Worm (Caenorhabditis elegans) whole organism, L2 larva: ENCODE data around the gene T07G12.2.

Source experiments
- C34F6.9 ChIP-seq: fragments of 150-350 bp; optimal IDR thresholded peaks from 2 replicates; lab custom pipeline; 2014; ENCODE audit warnings: missing biosample characterization, missing genetic modification characterization
- F13H6.1 ChIP-seq: sonication (generic microtip); optimal IDR thresholded peaks from 2 replicates; lab custom pipeline; 2016; ENCODE audit warnings: missing genetic modification characterization, missing compliant biosample characterization
- R02D3.7 ChIP-seq: fragments of 150-350 bp; optimal IDR thresholded peaks from 2 replicates; lab custom pipeline; 2014; ENCODE audit warnings: missing biosample characterization, missing genetic modification characterization
- alr-1 ChIP-seq: fragments of 150-350 bp; optimal IDR thresholded peaks from 2 replicates; lab custom pipeline; 2014; ENCODE audit warnings: missing biosample characterization, missing genetic modification characterization
- ama-1 ChIP-seq: fragments of 150-350 bp; optimal IDR thresholded peaks from 2 replicates; lab custom pipeline; 2018; ENCODE audit warnings: inconsistent platforms
- ceh-16 ChIP-seq: fragments of 150-350 bp; optimal IDR thresholded peaks from 2 replicates; lab custom pipeline; 2014; ENCODE audit warnings: missing biosample characterization, missing genetic modification characterization
- ceh-82 ChIP-seq: fragments of 150-350 bp; optimal IDR thresholded peaks from 2 replicates; lab custom pipeline; 2014; ENCODE audit warnings: missing biosample characterization, missing genetic modification characterization
- crh-2 ChIP-seq: sonication (generic microtip); optimal IDR thresholded peaks from 2 replicates; lab custom pipeline; 2017; ENCODE audit warnings: missing biosample characterization, missing genetic modification characterization
- dmd-4 ChIP-seq: sonication (generic microtip); optimal IDR thresholded peaks from 2 replicates; lab custom pipeline; 2017; ENCODE audit warnings: missing biosample characterization, missing genetic modification characterization
- egl-27 ChIP-seq: sonication (generic microtip); optimal IDR thresholded peaks from 3 replicates; lab custom pipeline; 2017; ENCODE audit warnings: missing biosample characterization, missing genetic modification reagents, missing genetic modification characterization
- gmeb-1 ChIP-seq: fragments of 150-350 bp; optimal IDR thresholded peaks from 2 replicates; lab custom pipeline; 2014; ENCODE audit warnings: missing biosample characterization, missing genetic modification characterization
- lin-11 ChIP-seq: fragments of 150-350 bp; sonication (generic microtip); optimal IDR thresholded peaks from 2 replicates; lab custom pipeline; 2014; ENCODE audit warnings: missing biosample characterization, missing genetic modification characterization, inconsistent platforms, mixed read lengths
- lsy-2 ChIP-seq, 2 experiments: fragments of 150-350 bp in 1 of 2; sonication (generic microtip) in 1 of 2; optimal IDR thresholded peaks; 2 replicates each; lab custom pipeline; 2014 to 2017; ENCODE audit warnings: missing biosample characterization in 2 of 2, missing genetic modification characterization in 2 of 2
- mbf-1 ChIP-seq: sonication (generic microtip); optimal IDR thresholded peaks from 2 replicates; lab custom pipeline; 2017; ENCODE audit warnings: missing biosample characterization, missing genetic modification characterization
- mdl-1 ChIP-seq, 2 experiments: fragments of 150-350 bp in 1 of 2; sonication (generic microtip) in 1 of 2; optimal IDR thresholded peaks; 2 replicates each; lab custom pipeline; 2017; ENCODE audit warnings: missing biosample characterization in 2 of 2, missing genetic modification characterization in 2 of 2
- nhr-11 ChIP-seq: fragments of 150-350 bp; optimal IDR thresholded peaks from 2 replicates; lab custom pipeline; 2014; ENCODE audit warnings: missing biosample characterization, missing genetic modification characterization
- nhr-12 ChIP-seq: fragments of 150-350 bp; optimal IDR thresholded peaks from 2 replicates; lab custom pipeline; 2014; ENCODE audit warnings: missing biosample characterization, missing genetic modification characterization
- nhr-129 ChIP-seq: fragments of 150-350 bp; optimal IDR thresholded peaks from 2 replicates; lab custom pipeline; 2014; ENCODE audit warnings: missing biosample characterization, missing genetic modification characterization
- nhr-23 ChIP-seq: fragments of 150-350 bp; optimal IDR thresholded peaks from 2 replicates; lab custom pipeline; 2014; ENCODE audit warnings: missing biosample characterization, missing genetic modification reagents, missing genetic modification characterization
- nhr-237 ChIP-seq: fragments of 150-350 bp; optimal IDR thresholded peaks from 2 replicates; lab custom pipeline; 2014; ENCODE audit warnings: missing biosample characterization, missing genetic modification characterization
- nhr-25 ChIP-seq: fragments of 150-350 bp; sonication (generic microtip); optimal IDR thresholded peaks from 3 replicates; lab custom pipeline; 2014; ENCODE audit warnings: missing biosample characterization, missing genetic modification characterization
- nhr-6 ChIP-seq: fragments of 150-350 bp; optimal IDR thresholded peaks from 2 replicates; lab custom pipeline; 2014; ENCODE audit warnings: missing biosample characterization, missing genetic modification characterization
- nhr-77 ChIP-seq: fragments of 150-350 bp; optimal IDR thresholded peaks from 2 replicates; lab custom pipeline; 2014; ENCODE audit warnings: missing biosample characterization, missing genetic modification characterization
- skn-1 ChIP-seq: sonication (generic microtip); optimal IDR thresholded peaks from 2 replicates; lab custom pipeline; 2017; ENCODE audit warnings: missing biosample characterization, missing genetic modification characterization
- sma-3 ChIP-seq: sonication (generic microtip); optimal IDR thresholded peaks from 2 replicates; lab custom pipeline; 2016; ENCODE audit warnings: missing genetic modification reagents, missing genetic modification characterization, missing compliant biosample characterization
- sma-9 ChIP-seq, 2 experiments: fragments of 150-350 bp in 1 of 2; sonication (generic microtip) in 1 of 2; optimal IDR thresholded peaks; 2 replicates each; lab custom pipeline; 2014 to 2016; ENCODE audit warnings: missing genetic modification characterization in 2 of 2, mild to moderate bottlenecking in 1 of 2, missing biosample characterization in 1 of 2, missing compliant biosample characterization in 1 of 2, missing genetic modification reagents in 1 of 2, moderate library complexity in 1 of 2
- unc-39 ChIP-seq: fragments of 150-350 bp; optimal IDR thresholded peaks from 2 replicates; lab custom pipeline; 2014; ENCODE audit warnings: missing biosample characterization, missing genetic modification characterization
- unc-62 ChIP-seq: fragments of 150-350 bp; optimal IDR thresholded peaks from 2 replicates; lab custom pipeline; 2014; ENCODE audit warnings: missing biosample characterization, missing genetic modification reagents, missing genetic modification characterization
- zag-1 ChIP-seq: fragments of 150-350 bp; optimal IDR thresholded peaks from 2 replicates; lab custom pipeline; 2014; ENCODE audit warnings: missing biosample characterization, missing genetic modification characterization
- ztf-1 ChIP-seq: fragments of 200-800 bp; sonication (Bioruptor generic); conservative IDR thresholded peaks from 2 replicates; pipeline ENCODE4 v1.3.6; 2022; ENCODE audit warnings: missing genetic modification characterization, missing compliant biosample characterization
- ztf-4 ChIP-seq: fragments of 150-350 bp; optimal IDR thresholded peaks from 2 replicates; lab custom pipeline; 2014; ENCODE audit warnings: missing biosample characterization, missing genetic modification characterization

Gene T07G12.2

DNA sequence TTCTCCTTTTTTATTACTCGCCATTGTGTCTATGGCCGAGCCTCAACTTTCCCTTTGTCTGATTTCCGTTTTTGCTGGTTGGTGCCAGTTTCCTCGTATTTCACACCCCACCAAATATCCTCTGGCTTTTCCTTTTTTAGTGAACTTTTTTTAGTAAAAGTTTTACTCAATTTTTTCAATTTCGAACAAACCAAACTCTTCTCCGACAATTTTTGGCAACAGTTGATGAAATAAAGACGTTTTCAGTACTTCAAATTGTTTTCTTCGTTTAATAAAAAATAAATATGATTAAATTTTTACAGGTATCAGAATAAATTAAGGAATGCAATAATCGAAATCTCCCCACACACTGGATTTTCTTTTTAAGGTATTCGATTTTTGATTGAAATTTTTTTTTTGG, 9.4 kb upstream of the T07G12.2 start, which contains the start of gene cal-4:
cal-4 (plus strand) TSS at position 301 of the 400 bp plus-strand sequence.
- TF ChIP-seq dmd-4 (no peak), nhr-11 (tag; lab: Kevin White, UChicago) (no peak), lin-11 (tag; lab: Kevin White, UChicago) (no peak), ama-1 (lab: Kevin White, UChicago) (no peak), ztf-1 (GFP tag; lab: Robert Waterston, UW) (no peak), C34F6.9 (tag; lab: Kevin White, UChicago) (no peak)

DNA sequence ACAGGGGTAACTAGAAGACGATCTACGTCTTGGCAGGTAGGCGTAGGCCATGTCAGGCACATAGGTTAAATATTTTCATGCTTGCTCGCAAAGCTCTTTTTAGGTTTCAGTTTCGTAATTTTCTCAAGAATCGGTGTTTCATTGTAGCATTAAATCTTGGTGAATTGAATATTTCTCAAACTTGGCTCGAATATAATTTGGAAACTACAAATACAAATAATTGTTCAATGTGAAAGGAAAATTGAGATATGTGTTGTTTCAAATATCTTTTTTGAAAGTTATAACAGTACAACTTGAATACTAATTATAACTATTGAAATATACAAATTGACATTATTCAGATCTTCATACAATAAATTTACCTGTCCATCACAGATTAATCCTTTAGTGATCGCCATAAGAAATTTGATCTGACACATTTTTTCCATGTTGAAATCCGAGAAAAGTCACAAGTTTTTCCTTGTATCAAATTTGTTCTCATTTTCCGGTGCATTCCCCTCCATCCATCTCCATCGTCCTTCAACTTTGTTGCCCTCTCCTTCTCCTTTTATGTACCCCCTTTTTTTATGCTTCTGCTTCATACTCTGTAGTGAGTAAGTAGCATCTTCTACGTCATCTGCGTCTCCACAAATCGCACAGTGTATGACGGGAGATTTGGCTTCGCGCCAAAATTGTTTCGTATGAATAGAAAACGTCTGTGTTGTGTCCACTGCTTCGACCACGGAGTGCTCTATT, 6.2 kb upstream of the T07G12.2 start, which contains the start of gene C02F4.5:
C02F4.5 (minus strand) TSS at position 51 of the 735 bp plus-strand sequence.
- TF ChIP-seq F13H6.1 (tag; lab: Kevin White, UChicago) = peak; percentile 2
- TF ChIP-seq zag-1 (tag; lab: Kevin White, UChicago) = peak; percentile 6
- TF ChIP-seq nhr-25 = no peak
- TF ChIP-seq lsy-2 (tag; optimal IDR thresholded peaks at IDR 0.05; lab: Kevin White, UChicago) = peak in 1 of 2 experiments; percentile 36
- peak; percentile 18 for TF ChIP-seq crh-2 (tag; lab: Kevin White, UChicago)
- no peak for TF ChIP-seq nhr-12 (tag; lab: Kevin White, UChicago)
- TF ChIP-seq gmeb-1 (tag; lab: Kevin White, UChicago) = no peak
- peak; percentile 5 for TF ChIP-seq C34F6.9 (tag; lab: Kevin White, UChicago)

DNA sequence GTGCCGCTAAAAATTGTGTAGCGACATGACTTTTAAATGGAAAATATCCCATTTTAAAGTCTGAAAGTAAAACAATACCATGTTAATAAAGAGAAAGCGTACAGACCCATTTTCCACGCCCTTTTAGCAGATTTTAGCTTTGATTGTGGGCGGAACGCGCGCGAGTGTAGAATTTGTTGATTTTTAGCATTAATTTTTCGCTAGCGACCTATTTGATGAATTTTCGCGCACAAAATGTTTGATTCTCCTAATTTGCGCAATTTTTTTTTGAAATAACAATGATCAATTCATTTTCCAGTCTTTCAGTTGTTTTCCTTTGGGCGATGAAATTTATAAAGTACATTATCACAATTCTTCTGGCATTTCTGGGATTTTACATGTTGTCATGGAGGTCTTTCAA, 3.1 kb downstream of the T07G12.2 start, which contains the start of gene T07G12.3:
T07G12.3 (plus strand) TSS at position 301 of the 400 bp plus-strand sequence.
- TF ChIP-seq nhr-23 (tag; lab: Kevin White, UChicago) = no peak
- no peak for TF ChIP-seq C34F6.9 (tag; lab: Kevin White, UChicago)
- TF ChIP-seq sma-9 (GFP tag; optimal IDR thresholded peaks at IDR 0.05; lab: Kevin White, UChicago) = no peak
- TF ChIP-seq sma-9 (tag; optimal IDR thresholded peaks at IDR 0.05; lab: Kevin White, UChicago) = no peak
- TF ChIP-seq lsy-2 (tag; optimal IDR thresholded peaks at IDR 0.05; lab: Kevin White, UChicago) = no peak
- no peak for TF ChIP-seq skn-1 (tag; lab: Kevin White, UChicago)

- TF ChIP-seq mbf-1 (tag; lab: Kevin White, UChicago) (no peak), sma-3 (GFP tag; lab: Kevin White, UChicago) (no peak), nhr-6 (tag; lab: Kevin White, UChicago) (no peak), unc-62 (GFP tag; lab: Kevin White, UChicago) (no peak), mdl-1 (tag; optimal IDR thresholded peaks at IDR 0.05; lab: Kevin White, UChicago) (no peak), ceh-16 (tag; lab: Kevin White, UChicago) (no peak), lin-11 (tag; lab: Kevin White, UChicago) (no peak), crh-2 (tag; lab: Kevin White, UChicago) (no peak), egl-27 (no peak), nhr-25 (no peak), ceh-82 (tag; lab: Kevin White, UChicago) (no peak), R02D3.7 (tag; lab: Kevin White, UChicago) (no peak), ama-1 (lab: Kevin White, UChicago) (no peak), nhr-237 (tag; lab: Kevin White, UChicago) (no peak), gmeb-1 (tag; lab: Kevin White, UChicago) (no peak), lsy-2 (tag; optimal IDR thresholded peaks at IDR 0.05; lab: Kevin White, UChicago) (no peak), unc-39 (no peak), alr-1 (tag; lab: Kevin White, UChicago) (no peak), skn-1 (tag; lab: Kevin White, UChicago) (no peak)
Observed at ce11 chrIV:10538584-10538983, 8.1 kb downstream of the T07G12.2 start, which contains the start of gene T07G12.4. TSS of gene T07G12.4 (minus strand) at chrIV:10538684.

ce11 chrIV:10542283-10542682, 11.8 kb downstream of the T07G12.2 start:
- TF ChIP-seq lsy-2 (tag; optimal IDR thresholded peaks at IDR 0.05; lab: Kevin White, UChicago) (no peak), nhr-129 (tag; lab: Kevin White, UChicago) (no peak), sma-3 (GFP tag; lab: Kevin White, UChicago) (no peak), ztf-4 (no peak), nhr-77 (no peak), unc-62 (GFP tag; lab: Kevin White, UChicago) (no peak), mdl-1 (tag; optimal IDR thresholded peaks at IDR 0.05; lab: Kevin White, UChicago) (no peak), dmd-4 (no peak), nhr-11 (tag; lab: Kevin White, UChicago) (no peak), nhr-23 (tag; lab: Kevin White, UChicago) (no peak), R02D3.7 (tag; lab: Kevin White, UChicago) (no peak)
